Worm (Caenorhabditis elegans) whole organism, young adult: ENCODE measurements around the gene F34D10.4.

Experiments used
- F37B4.10 ChIP-seq: fragments of 200-800 bp; sonication (Bioruptor generic); IDR thresholded peaks from 2 replicates; pipeline ENCODE4 v1.3.6; 2022; ENCODE audit warnings: missing genetic modification characterization, missing compliant biosample characterization
- K11D2.4 ChIP-seq: fragments of 200-800 bp; sonication (Bioruptor generic); IDR thresholded peaks from 2 replicates; pipeline ENCODE4 v1.3.6; 2022; ENCODE audit warnings: missing genetic modification reagents, missing genetic modification characterization, missing compliant biosample characterization
- K12H6.12 ChIP-seq: fragments of 200-800 bp; sonication (Bioruptor generic); optimal IDR thresholded peaks from 2 replicates; lab custom pipeline; 2018; ENCODE audit warnings: mild to moderate bottlenecking, missing genetic modification characterization, missing compliant biosample characterization
- Y53G8AR.9 ChIP-seq: fragments of 200-800 bp; sonication (Bioruptor generic); conservative IDR thresholded peaks from 2 replicates; pipeline ENCODE4 v1.3.6; 2022; ENCODE audit warnings: missing genetic modification reagents, missing genetic modification characterization, missing compliant biosample characterization
- athp-1 ChIP-seq: sonication (generic microtip); optimal IDR thresholded peaks from 2 replicates; lab custom pipeline; 2017; ENCODE audit warnings: mild to moderate bottlenecking, missing genetic modification characterization, missing compliant biosample characterization
- attf-3 ChIP-seq: fragments of 200-800 bp; sonication (Bioruptor generic); conservative IDR thresholded peaks from 2 replicates; pipeline ENCODE4 v1.3.6; 2022; ENCODE audit warnings: missing genetic modification reagents, missing genetic modification characterization, missing compliant biosample characterization
- bed-1 ChIP-seq: fragments of 200-800 bp; sonication (Bioruptor generic); IDR thresholded peaks from 2 replicates; pipeline ENCODE4 v1.3.6; 2022; ENCODE audit warnings: missing genetic modification reagents, missing genetic modification characterization, missing compliant biosample characterization
- die-1 ChIP-seq: sonication (generic microtip); optimal IDR thresholded peaks from 2 replicates; lab custom pipeline; 2016; ENCODE audit warnings: missing genotype, mild to moderate bottlenecking, missing genetic modification characterization, missing compliant biosample characterization
- dpl-1 ChIP-seq: fragments of 150-350 bp; optimal IDR thresholded peaks from 2 replicates; lab custom pipeline; 2014; ENCODE audit warnings: missing biosample characterization, missing genetic modification reagents, missing genetic modification characterization
- efl-1 ChIP-seq: fragments of 150-350 bp; optimal IDR thresholded peaks from 2 replicates; lab custom pipeline; 2014; ENCODE audit warnings: missing biosample characterization, missing genetic modification reagents, missing genetic modification characterization
- egrh-3 ChIP-seq: fragments of 200-800 bp; sonication (Bioruptor generic); IDR thresholded peaks from 2 replicates; pipeline ENCODE4 v1.3.6; 2022; ENCODE audit warnings: missing genetic modification reagents, missing genetic modification characterization, missing compliant biosample characterization
- let-526 ChIP-seq: fragments of 200-800 bp; sonication (Bioruptor generic); IDR thresholded peaks from 2 replicates; pipeline ENCODE4 v1.3.6; 2022; ENCODE audit warnings: missing genetic modification reagents, missing genetic modification characterization, missing compliant biosample characterization
- lsl-1 ChIP-seq: fragments of 200-800 bp; sonication (Bioruptor generic); optimal IDR thresholded peaks from 2 replicates; lab custom pipeline; 2018; ENCODE audit warnings: mild to moderate bottlenecking, missing genetic modification characterization, moderate library complexity, missing compliant biosample characterization
- madf-6 ChIP-seq: fragments of 200-800 bp; sonication (Bioruptor generic); IDR thresholded peaks from 2 replicates; pipeline ENCODE4 v1.3.6; 2022; ENCODE audit warnings: missing genetic modification reagents, missing genetic modification characterization, missing compliant biosample characterization
- madf-8 ChIP-seq: fragments of 200-800 bp; sonication (Bioruptor generic); conservative IDR thresholded peaks from 2 replicates; pipeline ENCODE4 v1.3.6; 2022; ENCODE audit warnings: missing genetic modification reagents, missing genetic modification characterization, missing compliant biosample characterization
- mcd-1 ChIP-seq: fragments of 200-800 bp; sonication (Bioruptor generic); IDR thresholded peaks from 2 replicates; pipeline ENCODE4 v1.3.6; 2022; ENCODE audit warnings: missing genetic modification reagents, missing genetic modification characterization, missing compliant biosample characterization
- nfya-1 ChIP-seq: sonication (generic microtip); optimal IDR thresholded peaks from 2 replicates; lab custom pipeline; 2017; ENCODE audit warnings: antibody characterized with exemption, missing compliant biosample characterization, missing genetic modification characterization, borderline replicate concordance; ENCODE audit not compliant: insufficient read depth
- nhr-80 ChIP-seq: sonication (generic microtip); optimal IDR thresholded peaks from 2 replicates; lab custom pipeline; 2016; ENCODE audit warnings: missing genetic modification characterization, missing compliant biosample characterization
- nhr-90 ChIP-seq: sonication (generic microtip); optimal IDR thresholded peaks from 2 replicates; lab custom pipeline; 2016; ENCODE audit warnings: missing genotype, mild to moderate bottlenecking, missing genetic modification characterization, missing compliant biosample characterization
- rec-8 ChIP-seq, 2 experiments: sonication (generic microtip); optimal IDR thresholded peaks; 2 replicates each; lab custom pipeline; 2016; ENCODE audit warnings: mild to moderate bottlenecking in 2 of 2, missing genetic modification characterization in 2 of 2, missing genetic modification reagents in 2 of 2, missing genotype in 2 of 2, missing biosample characterization in 1 of 2, missing compliant biosample characterization in 1 of 2, moderate library complexity in 1 of 2
- sea-2 ChIP-seq: fragments of 200-800 bp; sonication (Bioruptor generic); IDR thresholded peaks from 2 replicates; pipeline ENCODE4 v1.3.6; 2022; ENCODE audit warnings: missing genetic modification characterization, missing compliant biosample characterization
- snpc-4 ChIP-seq, 5 experiments: fragments of 150-350 bp in 1 of 5; sonication (generic microtip) in 4 of 5; optimal IDR thresholded peaks; 2 replicates each; lab custom pipeline; 2014 to 2018; ENCODE audit warnings: missing genetic modification characterization in 5 of 5, missing biosample characterization in 3 of 5, antibody characterized with exemption in 2 of 5, mild to moderate bottlenecking in 2 of 5, missing compliant biosample characterization in 2 of 5, missing genotype in 2 of 5, moderate library complexity in 2 of 5, missing genetic modification reagents in 1 of 5
- sptf-2 ChIP-seq: fragments of 200-800 bp; sonication (Bioruptor generic); optimal IDR thresholded peaks from 2 replicates; lab custom pipeline; 2018; ENCODE audit warnings: mild to moderate bottlenecking, missing genetic modification characterization, missing compliant biosample characterization
- tlf-1 ChIP-seq: fragments of 200-800 bp; sonication (Bioruptor generic); optimal IDR thresholded peaks from 2 replicates; lab custom pipeline; 2018; ENCODE audit warnings: mild to moderate bottlenecking, missing genetic modification characterization, missing compliant biosample characterization
- unc-62 ChIP-seq: fragments of 150-350 bp; optimal IDR thresholded peaks from 2 replicates; lab custom pipeline; 2014; ENCODE audit warnings: missing biosample characterization, missing genetic modification reagents, missing genetic modification characterization
- xnd-1 ChIP-seq: sonication (generic microtip); optimal IDR thresholded peaks from 2 replicates; lab custom pipeline; 2016; ENCODE audit warnings: missing genotype, missing genetic modification reagents, missing genetic modification characterization, missing compliant biosample characterization
- zfh-2 ChIP-seq: fragments of 200-800 bp; sonication (Bioruptor generic); conservative IDR thresholded peaks from 2 replicates; pipeline ENCODE4 v1.3.6; 2022; ENCODE audit warnings: missing genetic modification reagents, missing genetic modification characterization, missing compliant biosample characterization
- ztf-25 ChIP-seq: fragments of 200-800 bp; sonication (Bioruptor generic); IDR thresholded peaks from 2 replicates; pipeline ENCODE4 v1.3.6; 2022; ENCODE audit warnings: missing genetic modification reagents, missing genetic modification characterization, missing compliant biosample characterization
- ztf-6 ChIP-seq: fragments of 200-800 bp; sonication (Bioruptor generic); IDR thresholded peaks from 2 replicates; pipeline ENCODE4 v1.3.6; 2022; ENCODE audit warnings: missing genetic modification reagents, missing genetic modification characterization, missing compliant biosample characterization

F34D10.4 gene

ce11 chrIII:3735509-3736255, 720 bp upstream of the F34D10.4 start (continued):
- TF ChIP-seq snpc-4 (GFP tag; optimal IDR thresholded peaks at IDR 0.05; lab: Kevin White, UChicago) (no peak), snpc-4 (tag; optimal IDR thresholded peaks at IDR 0.05; lab: Kevin White, UChicago) (no peak), zfh-2 (peak; percentile 46; the same call in 1 of the 2 replicates), sea-2 (GFP tag; lab: Robert Waterston, UW) (no peak), unc-62 (GFP tag; lab: Kevin White, UChicago) (no peak), rec-8 (tag; optimal IDR thresholded peaks at IDR 0.05; lab: Kevin White, UChicago) (no peak)
- TF ChIP-seq, all 124 proteins: peak for 6

ce11 chrIII:3737742-3738141, 1.3 kb downstream of the F34D10.4 start:
- TF ChIP-seq zfh-2 (peak; percentile 82), xnd-1 (no peak)

DNA sequence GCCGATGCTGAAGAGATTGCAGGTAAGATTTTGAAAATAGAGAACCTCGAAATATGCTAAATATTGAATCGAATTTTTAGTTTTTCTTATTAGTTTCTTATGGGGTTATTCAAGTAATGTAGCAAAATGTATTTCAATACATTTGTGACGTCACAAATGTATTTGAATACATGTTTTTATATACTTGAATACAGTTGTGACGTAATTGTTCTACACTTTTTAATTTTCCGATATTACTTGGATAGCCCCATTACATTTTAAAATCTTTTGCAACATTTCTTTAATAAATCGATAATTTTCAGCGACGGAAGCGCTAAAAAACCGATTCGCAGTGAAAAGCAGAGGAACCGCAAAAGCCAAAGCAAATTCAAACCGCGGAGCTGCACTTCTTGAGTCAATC, 1.9 kb downstream of the F34D10.4 start:
- TF ChIP-seq dpl-1 (GFP tag; lab: Kevin White, UChicago), result no peak
- TF ChIP-seq attf-3 (GFP tag; lab: Robert Waterston, UW), result no peak
- TF ChIP-seq K11D2.4 (GFP tag; lab: Robert Waterston, UW), result no peak
- TF ChIP-seq nhr-80 (tag; lab: Kevin White, UChicago), result no peak
- TF ChIP-seq sptf-2 (GFP tag; lab: Kevin White, UChicago), result no peak
- TF ChIP-seq sea-2 (GFP tag; lab: Robert Waterston, UW), result no peak
- TF ChIP-seq F37B4.10, result no peak
- no peak for TF ChIP-seq lsl-1 (GFP tag; lab: Kevin White, UChicago)
- no peak for TF ChIP-seq tlf-1 (GFP tag; lab: Kevin White, UChicago)
- no peak for TF ChIP-seq Y53G8AR.9 (GFP tag; lab: Robert Waterston, UW)
- no peak for TF ChIP-seq nfya-1 (tag; lab: Kevin White, UChicago)
- no peak for TF ChIP-seq ztf-6 (GFP tag; lab: Robert Waterston, UW)
- no peak for TF ChIP-seq die-1
- no peak for TF ChIP-seq athp-1 (tag; lab: Kevin White, UChicago)
- no peak for TF ChIP-seq let-526 (GFP tag; lab: Robert Waterston, UW)
- no peak for TF ChIP-seq ztf-25

- TF ChIP-seq bed-1 (GFP tag; lab: Robert Waterston, UW), result no peak
- peak; percentile 74 for TF ChIP-seq madf-6 (GFP tag; lab: Robert Waterston, UW)
- TF ChIP-seq mcd-1 (GFP tag; lab: Robert Waterston, UW), result no peak
- no peak for TF ChIP-seq K12H6.12
- 0 out of 2 replicates have a peak, but pooled peaks have one; percentile 17 for TF ChIP-seq egrh-3 (GFP tag; lab: Robert Waterston, UW)
- peak; percentile 37; the same call in 1 of the 2 replicates for TF ChIP-seq madf-8 (GFP tag; lab: Robert Waterston, UW)
- TF ChIP-seq efl-1 (GFP tag; lab: Kevin White, UChicago), result peak; percentile 50
- peak; percentile 58; the same call in 1 of the 2 replicates for TF ChIP-seq zfh-2
- TF ChIP-seq nhr-90 (tag; lab: Kevin White, UChicago), result no peak
Observed at ce11 chrIII:3742090-3742489, 5.7 kb downstream of the F34D10.4 start.

DNA sequence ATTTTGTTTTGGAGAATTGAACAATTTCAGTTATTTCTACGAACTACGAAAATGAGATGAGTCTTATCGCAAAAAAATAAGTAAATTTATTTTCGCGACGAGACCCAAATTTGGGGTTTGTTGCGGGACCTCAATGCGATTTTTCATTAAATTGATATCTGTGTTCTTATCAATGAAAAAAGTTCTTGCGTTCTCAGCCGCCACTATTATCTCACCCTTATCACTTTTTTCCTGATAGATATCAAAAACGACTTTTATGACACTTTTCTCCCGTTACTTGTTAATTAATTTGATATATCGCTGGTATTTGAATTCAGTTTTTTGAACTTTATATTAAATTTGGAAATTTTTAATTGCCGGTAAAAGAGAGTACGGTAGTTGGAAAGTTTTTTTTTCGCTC, 7.0 kb downstream of the F34D10.4 start:
- no peak for TF ChIP-seq Y53G8AR.9 (GFP tag; lab: Robert Waterston, UW)
